Worm (Caenorhabditis elegans) whole organism, young adult: ENCODE data around the gene fut-1.

ENCODE experiments used
- B0336.3 ChIP-seq: fragments of 200-800 bp; sonication (Bioruptor generic); IDR thresholded peaks from 2 replicates; pipeline ENCODE4 v1.3.6; 2022; ENCODE audit warnings: missing genetic modification characterization, missing compliant biosample characterization
- C06A6.2 ChIP-seq: fragments of 200-800 bp; sonication (Bioruptor generic); conservative IDR thresholded peaks from 2 replicates; pipeline ENCODE4 v1.3.6; 2022; ENCODE audit warnings: missing genetic modification characterization, missing compliant biosample characterization
- C17E4.6 ChIP-seq: fragments of 200-800 bp; sonication (Bioruptor generic); IDR thresholded peaks from 2 replicates; pipeline ENCODE4 v1.3.6; 2022; ENCODE audit warnings: missing genetic modification reagents, missing genetic modification characterization, missing compliant biosample characterization
- F23B12.7 ChIP-seq: sonication (generic microtip); optimal IDR thresholded peaks from 2 replicates; lab custom pipeline; 2017; ENCODE audit warnings: missing genetic modification characterization, mild to moderate bottlenecking, missing compliant biosample characterization, antibody characterized with exemption, moderate library complexity; ENCODE audit not compliant: insufficient read depth
- F33H1.4 ChIP-seq: fragments of 200-800 bp; sonication (Bioruptor generic); IDR thresholded peaks from 2 replicates; pipeline ENCODE4 v1.3.6; 2022; ENCODE audit warnings: missing genetic modification reagents, missing genetic modification characterization, missing compliant biosample characterization
- T07F8.4 ChIP-seq: sonication (generic microtip); optimal IDR thresholded peaks from 2 replicates; lab custom pipeline; 2016; ENCODE audit warnings: mild to moderate bottlenecking, missing genetic modification characterization, moderate library complexity, missing compliant biosample characterization
- Y53G8AR.9 ChIP-seq: fragments of 200-800 bp; sonication (Bioruptor generic); conservative IDR thresholded peaks from 2 replicates; pipeline ENCODE4 v1.3.6; 2022; ENCODE audit warnings: missing genetic modification reagents, missing genetic modification characterization, missing compliant biosample characterization
- Y95B8A.8 ChIP-seq: fragments of 200-800 bp; sonication (Bioruptor generic); IDR thresholded peaks from 2 replicates; pipeline ENCODE4 v1.3.6; 2022; ENCODE audit warnings: missing genetic modification reagents, missing genetic modification characterization, missing compliant biosample characterization
- attf-3 ChIP-seq: fragments of 200-800 bp; sonication (Bioruptor generic); conservative IDR thresholded peaks from 2 replicates; pipeline ENCODE4 v1.3.6; 2022; ENCODE audit warnings: missing genetic modification reagents, missing genetic modification characterization, missing compliant biosample characterization
- attf-6 ChIP-seq: fragments of 200-800 bp; sonication (Bioruptor generic); IDR thresholded peaks from 2 replicates; pipeline ENCODE4 v1.3.6; 2022; ENCODE audit warnings: missing genetic modification reagents, missing genetic modification characterization, missing compliant biosample characterization
- cebp-1 ChIP-seq, 2 experiments: fragments of 200-800 bp in 1 of 2; sonication (Bioruptor generic) in 1 of 2; sonication (generic microtip) in 1 of 2; IDR thresholded peaks in 1 of 2; optimal IDR thresholded peaks in 1 of 2; 2 replicates each; pipeline versions ENCODE4 v1.3.6 to Lab custom; 2017 to 2022; ENCODE audit warnings: missing compliant biosample characterization in 2 of 2, missing genetic modification characterization in 2 of 2, mild to moderate bottlenecking in 1 of 2, missing genetic modification reagents in 1 of 2, moderate library complexity in 1 of 2
- ceh-100 ChIP-seq: fragments of 200-800 bp; sonication (Bioruptor generic); IDR thresholded peaks from 2 replicates; pipeline ENCODE4 v1.3.6; 2022; ENCODE audit warnings: missing genetic modification reagents, missing genetic modification characterization, missing compliant biosample characterization
- ceh-40 ChIP-seq: fragments of 200-800 bp; sonication (Bioruptor generic); IDR thresholded peaks from 2 replicates; pipeline ENCODE4 v1.3.6; 2022; ENCODE audit warnings: missing genetic modification characterization, missing compliant biosample characterization
- dox-1 ChIP-seq: fragments of 200-800 bp; sonication (Bioruptor generic); IDR thresholded peaks from 2 replicates; pipeline ENCODE4 v1.3.6; 2022; ENCODE audit warnings: missing genetic modification reagents, missing genetic modification characterization, missing compliant biosample characterization
- dpff-1 ChIP-seq: sonication (generic microtip); optimal IDR thresholded peaks from 2 replicates; lab custom pipeline; 2017; ENCODE audit warnings: mild to moderate bottlenecking, missing genetic modification characterization, missing compliant biosample characterization
- dpl-1 ChIP-seq: fragments of 150-350 bp; optimal IDR thresholded peaks from 2 replicates; lab custom pipeline; 2014; ENCODE audit warnings: missing biosample characterization, missing genetic modification reagents, missing genetic modification characterization
- egl-18 ChIP-seq: fragments of 200-800 bp; sonication (Bioruptor generic); IDR thresholded peaks from 2 replicates; pipeline ENCODE4 v1.3.6; 2022; ENCODE audit warnings: missing genetic modification reagents, missing genetic modification characterization, missing compliant biosample characterization
- hlh-26 ChIP-seq: fragments of 200-800 bp; sonication (Bioruptor generic); conservative IDR thresholded peaks from 2 replicates; pipeline ENCODE4 v1.3.6; 2022; ENCODE audit warnings: missing genetic modification reagents, missing genetic modification characterization, missing compliant biosample characterization
- hmg-1.2 ChIP-seq: fragments of 200-800 bp; sonication (Bioruptor generic); IDR thresholded peaks from 2 replicates; pipeline ENCODE4 v1.3.6; 2022; ENCODE audit warnings: missing genetic modification reagents, missing genetic modification characterization, missing compliant biosample characterization
- hsf-1 ChIP-seq: fragments of 200-800 bp; sonication (Bioruptor generic); IDR thresholded peaks from 2 replicates; pipeline ENCODE4 v1.3.6; 2022; ENCODE audit warnings: missing genetic modification reagents, missing genetic modification characterization, missing compliant biosample characterization
- lag-1 ChIP-seq: fragments of 200-800 bp; sonication (Bioruptor generic); IDR thresholded peaks from 2 replicates; pipeline ENCODE4 v1.3.6; 2022; ENCODE audit warnings: missing genetic modification reagents, missing genetic modification characterization, missing compliant biosample characterization
- madf-10 ChIP-seq: sonication (generic microtip); optimal IDR thresholded peaks from 2 replicates; lab custom pipeline; 2016; ENCODE audit warnings: mild to moderate bottlenecking, missing genetic modification characterization, missing compliant biosample characterization
- nfya-1 ChIP-seq: sonication (generic microtip); optimal IDR thresholded peaks from 2 replicates; lab custom pipeline; 2017; ENCODE audit warnings: antibody characterized with exemption, missing compliant biosample characterization, missing genetic modification characterization, borderline replicate concordance; ENCODE audit not compliant: insufficient read depth
- nhr-80 ChIP-seq: sonication (generic microtip); optimal IDR thresholded peaks from 2 replicates; lab custom pipeline; 2016; ENCODE audit warnings: missing genetic modification characterization, missing compliant biosample characterization
- repo-1 ChIP-seq: sonication (generic microtip); optimal IDR thresholded peaks from 2 replicates; lab custom pipeline; 2017; ENCODE audit warnings: mild to moderate bottlenecking, missing genetic modification characterization, missing compliant biosample characterization
- snpc-4 ChIP-seq, 5 experiments: fragments of 150-350 bp in 1 of 5; sonication (generic microtip) in 4 of 5; optimal IDR thresholded peaks; 2 replicates each; lab custom pipeline; 2014 to 2018; ENCODE audit warnings: missing genetic modification characterization in 5 of 5, missing biosample characterization in 3 of 5, antibody characterized with exemption in 2 of 5, mild to moderate bottlenecking in 2 of 5, missing compliant biosample characterization in 2 of 5, missing genotype in 2 of 5, moderate library complexity in 2 of 5, missing genetic modification reagents in 1 of 5
- tbx-9 ChIP-seq: sonication (generic microtip); optimal IDR thresholded peaks from 2 replicates; lab custom pipeline; 2016; ENCODE audit warnings: borderline replicate concordance, missing genetic modification characterization, inconsistent platforms, missing compliant biosample characterization
- zfh-2 ChIP-seq: fragments of 200-800 bp; sonication (Bioruptor generic); conservative IDR thresholded peaks from 2 replicates; pipeline ENCODE4 v1.3.6; 2022; ENCODE audit warnings: missing genetic modification reagents, missing genetic modification characterization, missing compliant biosample characterization
- zim-3 ChIP-seq: sonication (generic microtip); optimal IDR thresholded peaks from 2 replicates; lab custom pipeline; 2017; ENCODE audit warnings: mild to moderate bottlenecking, missing genetic modification characterization, moderate library complexity, missing compliant biosample characterization
- ztf-22 ChIP-seq: fragments of 200-800 bp; sonication (Bioruptor generic); optimal IDR thresholded peaks from 2 replicates; lab custom pipeline; 2018; ENCODE audit warnings: mild to moderate bottlenecking, missing genetic modification characterization, moderate library complexity, missing compliant biosample characterization
- ztf-26 ChIP-seq: sonication (generic microtip); optimal IDR thresholded peaks from 2 replicates; lab custom pipeline; 2017; ENCODE audit warnings: missing genetic modification characterization, missing compliant biosample characterization

fut-1 gene

DNA sequence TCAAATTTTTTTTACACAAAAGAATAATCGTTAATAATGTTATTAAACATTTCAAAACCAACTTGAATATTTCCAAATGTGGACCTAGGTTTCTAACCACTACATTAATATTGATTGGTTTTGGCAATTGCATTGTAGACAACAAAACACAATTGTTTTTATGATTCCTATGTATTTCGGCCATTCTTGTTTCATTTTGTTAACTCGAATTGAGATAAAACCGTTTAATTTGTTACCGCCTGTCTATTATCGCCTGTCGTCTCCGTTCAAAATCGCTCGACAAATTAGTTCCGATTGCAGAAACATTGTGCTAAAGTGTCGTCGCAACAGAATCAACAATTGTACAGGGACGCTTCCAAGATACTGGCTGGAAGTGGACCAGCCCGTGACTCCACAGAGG is 11.3 kb upstream of the fut-1 start, which contains the start of gene let-19:
Gene let-19, plus strand, starts transcription at position 301 of the 400 bp plus-strand sequence.
- TF ChIP-seq ztf-22 (GFP tag; lab: Kevin White, UChicago) (no peak), repo-1 (tag; lab: Kevin White, UChicago) (no peak), attf-6 (no peak), cebp-1 (GFP tag; IDR thresholded peaks at IDR 0.05; lab: Robert Waterston, UW) (no peak), cebp-1 (tag; optimal IDR thresholded peaks at IDR 0.05; lab: Kevin White, UChicago) (no peak), attf-3 (no peak), lag-1 (GFP tag; lab: Robert Waterston, UW) (no peak), F33H1.4 (GFP tag; lab: Robert Waterston, UW) (no peak), hsf-1 (GFP tag; lab: Robert Waterston, UW) (no peak), zfh-2 (GFP tag; lab: Robert Waterston, UW) (no peak), nfya-1 (tag; lab: Kevin White, UChicago) (no peak), T07F8.4 (tag; lab: Kevin White, UChicago) (no peak), snpc-4 (GFP tag; optimal IDR thresholded peaks at IDR 0.05; lab: Kevin White, UChicago) (no peak), snpc-4 (tag; optimal IDR thresholded peaks at IDR 0.05; lab: Kevin White, UChicago) (no peak), ceh-40 (GFP tag; lab: Robert Waterston, UW) (no peak), tbx-9 (no peak), egl-18 (GFP tag; lab: Robert Waterston, UW) (no peak), zim-3 (tag; lab: Kevin White, UChicago) (no peak), C17E4.6 (GFP tag; lab: Robert Waterston, UW) (no peak)

DNA sequence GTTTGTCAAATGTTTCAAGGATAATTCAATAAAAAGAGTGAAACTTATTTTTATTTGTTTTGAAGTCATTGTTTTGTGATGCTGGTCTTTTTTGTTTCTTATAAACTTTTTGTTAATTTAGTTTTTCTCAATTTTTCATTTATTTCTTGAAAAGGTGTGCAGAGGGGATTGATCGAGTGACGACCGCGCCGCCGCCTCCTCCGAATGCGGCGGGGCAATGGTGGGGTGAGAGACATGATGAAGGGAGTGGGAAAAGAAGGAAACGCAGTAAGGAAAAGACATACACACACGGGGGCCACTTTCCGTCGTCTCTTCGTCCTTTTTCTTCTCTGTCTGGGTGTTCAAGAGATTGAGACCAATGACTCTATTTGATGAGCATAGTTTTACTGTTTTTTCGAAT is 10.0 kb upstream of the fut-1 start:
- TF ChIP-seq Y53G8AR.9 (GFP tag; lab: Robert Waterston, UW) (no peak), hmg-1.2 (peak; percentile 41; the same call in 1 of the 2 replicates), dox-1 (GFP tag; lab: Robert Waterston, UW) (0 out of 2 replicates have a peak, but pooled peaks have one; percentile 29), C06A6.2 (GFP tag; lab: Robert Waterston, UW) (no peak), attf-3 (no peak), nhr-80 (tag; lab: Kevin White, UChicago) (no peak), madf-10 (peak; percentile 8), dpff-1 (tag; lab: Kevin White, UChicago) (no peak), ztf-22 (GFP tag; lab: Kevin White, UChicago) (no peak), attf-6 (no peak), ceh-100 (no peak), F23B12.7 (tag; lab: Kevin White, UChicago) (peak; percentile 32), Y95B8A.8 (GFP tag; lab: Robert Waterston, UW) (no peak)

DNA sequence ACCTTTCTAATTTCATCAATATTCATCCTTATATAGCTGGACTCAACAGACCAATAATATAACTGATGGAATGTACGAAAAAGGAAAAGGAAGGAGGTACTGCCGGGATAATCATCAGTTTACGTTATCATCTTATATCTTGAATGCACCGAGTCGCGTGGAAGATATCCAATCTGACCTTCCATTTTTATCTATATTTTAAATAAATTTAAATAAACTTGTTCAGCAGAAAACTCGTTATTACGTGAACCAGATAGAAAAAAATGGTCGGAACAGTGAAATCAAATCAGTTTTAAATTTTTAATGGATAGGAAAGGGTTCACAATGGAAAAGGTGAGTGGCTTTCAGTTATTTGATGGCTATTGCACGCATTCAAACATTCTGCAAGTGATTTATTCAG is 7.5 kb upstream of the fut-1 start, which contains the start of gene pah-1:
Gene pah-1, minus strand, starts transcription at position 101 of the 400 bp plus-strand sequence.
- TF ChIP-seq dpl-1 (GFP tag; lab: Kevin White, UChicago) (no peak), hlh-26 (no peak)

DNA sequence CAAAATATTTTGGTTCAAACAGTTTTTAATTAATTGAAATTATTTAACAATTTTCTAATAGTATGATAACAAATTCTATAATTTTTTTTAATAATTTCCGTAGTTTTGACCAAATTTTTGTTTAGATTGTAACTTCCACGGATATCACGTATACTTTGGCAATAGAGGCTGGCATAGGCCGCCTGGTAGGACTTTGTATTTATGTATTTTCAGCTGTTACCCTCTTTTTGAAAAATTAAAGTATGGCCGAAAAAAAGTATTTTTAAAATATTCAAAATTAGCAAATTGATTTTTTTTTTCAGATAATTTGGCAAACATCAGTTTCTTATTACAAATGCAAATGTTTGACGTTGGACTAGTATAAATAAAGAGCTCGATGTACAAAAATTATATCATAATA is 7.1 kb upstream of the fut-1 start, which contains the start of the genes nsph-1.1 and K08F8.15:
Gene nsph-1.1, plus strand, starts transcription at position 301 of the 400 bp plus-strand sequence.
Gene K08F8.15, plus strand, starts transcription at position 335 of the 400 bp plus-strand sequence.
- TF ChIP-seq B0336.3 (GFP tag; lab: Robert Waterston, UW) (no peak), ceh-40 (GFP tag; lab: Robert Waterston, UW) (no peak), ztf-26 (tag; lab: Kevin White, UChicago) (no peak)
- TF ChIP-seq, all 124 proteins: peak for 0
